Worm (Caenorhabditis elegans): ENCODE results near the gene slc-25A21.

Gene slc-25A21

DNA sequence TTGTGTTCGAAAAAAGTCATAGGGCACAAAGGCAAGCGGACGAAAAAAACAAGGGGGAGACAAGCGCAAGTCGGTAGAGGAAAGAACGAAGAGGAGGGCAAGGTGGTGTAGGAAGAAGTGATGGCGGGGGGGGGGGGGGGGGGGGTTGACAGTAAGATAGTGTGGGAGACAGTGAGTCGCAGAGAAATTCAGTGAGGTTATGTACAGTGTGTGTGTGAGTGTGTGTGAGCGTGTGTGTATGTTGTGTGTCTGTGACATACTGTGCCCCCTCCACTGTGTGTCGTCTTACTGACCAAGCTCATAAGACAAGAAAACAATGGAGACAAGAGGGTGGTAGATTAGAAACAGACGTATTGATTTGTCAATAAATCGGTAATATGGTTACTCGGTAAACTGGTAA, 39.5 kb upstream of the slc-25A21 start:
- no peak for TF ChIP-seq tbx-11 (GFP tag; IDR thresholded peaks at IDR 0.05)
- TF ChIP-seq aly-1 (tag; optimal IDR thresholded peaks at IDR 0.05), result no peak
- TF ChIP-seq ceh-36 (tag; optimal IDR thresholded peaks at IDR 0.05), result peak; percentile 38
- no peak for TF ChIP-seq tbx-37 (GFP tag; conservative IDR thresholded peaks at IDR 0.05)
- TF ChIP-seq hmg-4 (GFP tag; optimal IDR thresholded peaks at IDR 0.05), result peak; percentile 81

DNA sequence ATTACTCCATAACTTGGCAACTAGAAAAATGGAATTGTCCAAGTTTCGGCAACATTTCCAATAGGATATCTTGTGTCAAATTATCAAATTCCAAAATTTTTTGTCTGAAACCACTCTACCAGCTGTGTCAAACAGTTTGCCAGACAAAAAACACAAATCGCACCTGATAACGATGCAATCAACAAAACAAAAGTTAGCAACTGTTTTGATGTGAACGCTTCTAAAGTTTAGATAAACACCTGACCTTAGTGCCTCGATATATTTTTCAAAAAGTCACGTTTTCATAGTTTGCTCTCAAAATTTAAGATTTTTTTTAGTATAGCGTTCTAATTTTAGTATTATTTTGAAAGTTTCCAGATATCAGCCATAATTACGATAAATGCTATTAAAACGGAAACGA, 38.4 kb upstream of the slc-25A21 start:
- TF ChIP-seq hmg-4 (GFP tag; optimal IDR thresholded peaks at IDR 0.05), result no peak
- no peak for TF ChIP-seq flt-1 (GFP tag; IDR thresholded peaks at IDR 0.05)
- no peak for TF ChIP-seq tbx-11 (GFP tag; IDR thresholded peaks at IDR 0.05)

DNA sequence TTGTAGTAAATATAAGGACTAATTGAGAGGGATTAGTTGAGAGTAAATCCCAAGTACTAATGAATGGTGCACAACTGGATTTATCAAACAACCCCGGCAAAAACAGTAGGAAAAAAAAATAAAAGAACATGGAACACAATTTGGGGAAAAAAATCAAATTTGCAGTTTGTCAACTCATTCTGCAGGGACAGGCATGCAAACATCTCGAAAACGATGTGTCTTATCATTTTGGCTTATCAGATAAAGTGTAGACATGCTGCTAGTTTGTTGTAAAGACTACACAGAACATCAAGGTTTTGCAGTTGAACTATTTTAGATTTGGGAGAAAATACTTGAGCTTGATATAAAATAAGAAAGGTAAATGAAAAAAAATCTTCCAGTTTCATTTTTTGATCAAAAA, 35.9 kb upstream of the slc-25A21 start:
- TF ChIP-seq sea-1 (GFP tag; conservative IDR thresholded peaks at IDR 0.05), result no peak

DNA sequence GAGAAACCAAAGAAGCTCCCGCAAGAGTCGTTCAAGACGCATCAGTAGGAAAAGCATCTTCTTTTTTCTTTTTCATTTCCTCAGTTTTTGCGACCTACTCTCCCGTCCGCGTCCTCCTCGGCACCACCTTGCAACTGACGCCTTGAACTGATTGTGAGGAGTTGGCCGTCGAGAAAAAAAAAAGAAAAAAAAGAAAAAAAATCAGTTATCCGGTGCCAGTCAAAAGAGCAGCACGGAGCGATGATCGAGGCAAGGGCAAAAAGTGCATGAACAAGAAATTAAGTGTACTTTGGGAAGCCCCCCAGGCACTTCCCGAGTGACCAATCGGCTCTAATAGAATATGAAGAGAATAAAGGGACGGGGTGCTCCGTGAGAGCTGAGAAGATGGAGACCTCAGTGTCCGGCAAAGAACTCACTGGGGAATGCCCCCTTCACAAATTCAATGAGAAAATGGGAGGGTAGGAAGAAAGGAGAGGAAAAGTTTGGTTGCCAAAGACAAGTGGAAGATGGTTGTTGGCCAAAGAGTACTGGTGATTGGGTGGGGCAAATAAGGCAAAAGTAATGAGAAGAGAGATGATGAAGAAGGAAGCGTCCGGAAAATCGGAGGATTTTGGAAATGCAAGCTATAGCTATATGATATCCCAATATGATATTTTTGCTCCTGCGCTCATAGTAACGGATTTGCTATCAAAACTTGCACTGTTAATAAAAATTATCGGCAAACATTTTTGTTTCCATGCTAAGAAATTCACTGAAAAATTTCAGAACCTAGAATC, 34.3 kb upstream of the slc-25A21 start:
- TF ChIP-seq hmg-4 (GFP tag; optimal IDR thresholded peaks at IDR 0.05), result no peak
- no peak for TF ChIP-seq pes-1 (GFP tag; IDR thresholded peaks at IDR 0.05)

DNA sequence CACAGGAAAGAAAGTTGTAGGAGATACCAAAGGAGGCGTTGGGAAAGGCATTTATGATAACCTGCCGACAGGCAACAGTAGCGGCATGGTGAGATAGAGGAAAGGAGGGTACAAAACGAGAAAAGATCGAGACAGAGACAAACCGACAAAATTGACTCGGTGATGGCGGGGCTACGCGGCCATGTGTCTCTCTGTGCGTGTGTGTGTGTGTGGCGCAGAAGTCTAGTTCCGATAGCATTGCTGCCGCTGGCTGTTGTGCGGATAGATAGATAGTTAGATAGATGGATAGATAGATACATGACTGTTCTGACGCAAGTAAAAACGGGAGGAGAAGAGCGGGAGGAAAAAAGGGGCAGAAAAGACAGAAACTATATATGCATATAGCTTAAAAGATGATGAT, 32.8 kb upstream of the slc-25A21 start:
- TF ChIP-seq flt-1 (GFP tag; IDR thresholded peaks at IDR 0.05) (0 out of 2 replicates have a peak, but pooled peaks have one; percentile 5), tra-4 (tag; optimal IDR thresholded peaks at IDR 0.05) (no peak), ceh-13 (GFP tag; optimal IDR thresholded peaks at IDR 0.05) (no peak), aly-1 (tag; optimal IDR thresholded peaks at IDR 0.05) (no peak), scrt-1 (GFP tag; IDR thresholded peaks at IDR 0.05) (no peak), ceh-36 (tag; optimal IDR thresholded peaks at IDR 0.05) (no peak), tbx-11 (GFP tag; IDR thresholded peaks at IDR 0.05) (no peak), F13C5.2 (tag; optimal IDR thresholded peaks at IDR 0.05) (peak; percentile 2), pes-1 (GFP tag; IDR thresholded peaks at IDR 0.05) (no peak), hmg-4 (GFP tag; optimal IDR thresholded peaks at IDR 0.05) (peak; percentile 47), B0310.2 (tag; optimal IDR thresholded peaks at IDR 0.05) (no peak)

ce11 chrX:16157499-16157898, 32.2 kb upstream of the slc-25A21 start:
- TF ChIP-seq ets-7 (tag; optimal IDR thresholded peaks at IDR 0.05) (no peak), ceh-36 (tag; optimal IDR thresholded peaks at IDR 0.05) (no peak), tbx-11 (GFP tag; IDR thresholded peaks at IDR 0.05) (no peak), flt-1 (GFP tag; IDR thresholded peaks at IDR 0.05) (no peak), hmg-4 (GFP tag; optimal IDR thresholded peaks at IDR 0.05) (no peak)

DNA sequence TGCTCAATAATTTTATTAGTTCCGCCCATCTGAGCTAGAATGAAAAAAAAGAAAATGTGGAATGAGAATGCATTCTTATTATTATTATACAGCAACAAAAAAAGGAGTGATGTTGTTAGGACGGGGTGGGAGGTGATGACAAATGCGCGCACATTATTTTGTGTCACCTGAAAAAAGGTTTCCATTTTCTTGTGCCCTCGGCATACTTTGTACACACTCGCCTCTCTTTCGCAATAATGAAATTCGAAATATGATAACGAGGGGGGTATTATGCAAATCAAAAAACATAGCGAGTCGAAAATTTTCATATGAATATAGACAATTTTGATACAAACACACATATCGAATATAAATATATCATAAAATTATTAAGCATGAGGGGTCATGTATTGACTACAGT, 30.3 kb upstream of the slc-25A21 start:
- TF ChIP-seq ama-1 (optimal IDR thresholded peaks at IDR 0.05) (no peak), tra-4 (tag; optimal IDR thresholded peaks at IDR 0.05) (no peak), sea-1 (GFP tag; conservative IDR thresholded peaks at IDR 0.05) (no peak), pes-1 (GFP tag; IDR thresholded peaks at IDR 0.05) (no peak), F13C5.2 (tag; optimal IDR thresholded peaks at IDR 0.05) (no peak)

ce11 chrX:16160924-16161323, 28.7 kb upstream of the slc-25A21 start:
- TF ChIP-seq ets-7 (tag; optimal IDR thresholded peaks at IDR 0.05) (no peak), ceh-36 (tag; optimal IDR thresholded peaks at IDR 0.05) (no peak), ceh-13 (GFP tag; optimal IDR thresholded peaks at IDR 0.05) (no peak), pes-1 (GFP tag; IDR thresholded peaks at IDR 0.05) (no peak), F13C5.2 (tag; optimal IDR thresholded peaks at IDR 0.05) (no peak), tbx-11 (GFP tag; IDR thresholded peaks at IDR 0.05) (no peak), aly-1 (tag; optimal IDR thresholded peaks at IDR 0.05) (no peak), hmbx-1 (tag; optimal IDR thresholded peaks at IDR 0.05) (no peak), hnd-1 (tag; optimal IDR thresholded peaks at IDR 0.05) (no peak), tbx-37 (GFP tag; conservative IDR thresholded peaks at IDR 0.05) (no peak), hmg-4 (GFP tag; optimal IDR thresholded peaks at IDR 0.05) (no peak), B0310.2 (tag; optimal IDR thresholded peaks at IDR 0.05) (no peak), ama-1 (optimal IDR thresholded peaks at IDR 0.05) (no peak), flt-1 (GFP tag; IDR thresholded peaks at IDR 0.05) (no peak), scrt-1 (GFP tag; IDR thresholded peaks at IDR 0.05) (no peak), sea-1 (GFP tag; conservative IDR thresholded peaks at IDR 0.05) (no peak), tra-4 (tag; optimal IDR thresholded peaks at IDR 0.05) (no peak)

- TF ChIP-seq F13C5.2 (tag; optimal IDR thresholded peaks at IDR 0.05) (no peak), tbx-11 (GFP tag; IDR thresholded peaks at IDR 0.05) (no peak), aly-1 (tag; optimal IDR thresholded peaks at IDR 0.05) (no peak), sea-1 (GFP tag; conservative IDR thresholded peaks at IDR 0.05) (no peak), ets-7 (tag; optimal IDR thresholded peaks at IDR 0.05) (no peak), tbx-37 (GFP tag; conservative IDR thresholded peaks at IDR 0.05) (no peak), flt-1 (GFP tag; IDR thresholded peaks at IDR 0.05) (no peak)
These were observed 26.3 kb upstream of the slc-25A21 start, which contains the start of gene F09C8.1 for ce11 chrX:16163402-16163801. F09C8.1 (minus strand) TSS chrX:16163524.

All from whole organism, early embryonic.